Worm (Caenorhabditis elegans) whole organism, young adult: ENCODE measurements around the gene lys-3.

ENCODE experiments used
- B0019.2 ChIP-seq: fragments of 200-800 bp; sonication (Bioruptor generic); conservative IDR thresholded peaks from 2 replicates; pipeline ENCODE4 v1.3.6; 2022; ENCODE audit warnings: missing genetic modification reagents, missing genetic modification characterization, missing compliant biosample characterization
- B0035.1 ChIP-seq: sonication (generic microtip); optimal IDR thresholded peaks from 2 replicates; lab custom pipeline; 2016; ENCODE audit warnings: missing genetic modification characterization, mild to moderate bottlenecking, missing compliant biosample characterization, missing genotype, missing genetic modification reagents
- B0261.1 ChIP-seq: sonication (generic microtip); optimal IDR thresholded peaks from 2 replicates; lab custom pipeline; 2016; ENCODE audit warnings: mild to moderate bottlenecking, missing genetic modification characterization, moderate library complexity, missing compliant biosample characterization
- F55B11.4 ChIP-seq: sonication (generic microtip); optimal IDR thresholded peaks from 2 replicates; lab custom pipeline; 2016; ENCODE audit warnings: missing compliant biosample characterization, missing genetic modification characterization, borderline replicate concordance; ENCODE audit not compliant: insufficient read depth
- K12H6.12 ChIP-seq: fragments of 200-800 bp; sonication (Bioruptor generic); optimal IDR thresholded peaks from 2 replicates; lab custom pipeline; 2018; ENCODE audit warnings: mild to moderate bottlenecking, missing genetic modification characterization, missing compliant biosample characterization
- T26A5.8 ChIP-seq: sonication (generic microtip); optimal IDR thresholded peaks from 2 replicates; lab custom pipeline; 2016; ENCODE audit warnings: missing genetic modification characterization, missing compliant biosample characterization
- Y53G8AR.9 ChIP-seq: fragments of 200-800 bp; sonication (Bioruptor generic); conservative IDR thresholded peaks from 2 replicates; pipeline ENCODE4 v1.3.6; 2022; ENCODE audit warnings: missing genetic modification reagents, missing genetic modification characterization, missing compliant biosample characterization
- Y56A3A.18 ChIP-seq: fragments of 200-800 bp; sonication (Bioruptor generic); IDR thresholded peaks from 2 replicates; pipeline ENCODE4 v1.3.6; 2022; ENCODE audit warnings: missing genetic modification reagents, missing genetic modification characterization, missing compliant biosample characterization
- Y95B8A.8 ChIP-seq: fragments of 200-800 bp; sonication (Bioruptor generic); IDR thresholded peaks from 2 replicates; pipeline ENCODE4 v1.3.6; 2022; ENCODE audit warnings: missing genetic modification reagents, missing genetic modification characterization, missing compliant biosample characterization
- ZK185.1 ChIP-seq: sonication (generic microtip); optimal IDR thresholded peaks from 2 replicates; lab custom pipeline; 2016; ENCODE audit warnings: mild to moderate bottlenecking, missing genetic modification characterization, missing compliant biosample characterization; ENCODE audit not compliant: poor library complexity, severe bottlenecking
- athp-1 ChIP-seq: sonication (generic microtip); optimal IDR thresholded peaks from 2 replicates; lab custom pipeline; 2017; ENCODE audit warnings: mild to moderate bottlenecking, missing genetic modification characterization, missing compliant biosample characterization
- ccch-3 ChIP-seq: fragments of 200-800 bp; sonication (Bioruptor generic); optimal IDR thresholded peaks from 2 replicates; lab custom pipeline; 2018; ENCODE audit warnings: mild to moderate bottlenecking, missing genetic modification characterization, missing compliant biosample characterization
- ceh-100 ChIP-seq: fragments of 200-800 bp; sonication (Bioruptor generic); IDR thresholded peaks from 2 replicates; pipeline ENCODE4 v1.3.6; 2022; ENCODE audit warnings: missing genetic modification reagents, missing genetic modification characterization, missing compliant biosample characterization
- ceh-27 ChIP-seq: fragments of 200-800 bp; sonication (Bioruptor generic); optimal IDR thresholded peaks from 2 replicates; lab custom pipeline; 2018; ENCODE audit warnings: mild to moderate bottlenecking, missing genetic modification characterization, moderate library complexity, missing compliant biosample characterization
- ceh-91 ChIP-seq: fragments of 200-800 bp; sonication (Bioruptor generic); IDR thresholded peaks from 2 replicates; pipeline ENCODE4 v1.3.6; 2022; ENCODE audit warnings: missing genetic modification reagents, missing genetic modification characterization, missing compliant biosample characterization
- dpl-1 ChIP-seq: fragments of 150-350 bp; optimal IDR thresholded peaks from 2 replicates; lab custom pipeline; 2014; ENCODE audit warnings: missing biosample characterization, missing genetic modification reagents, missing genetic modification characterization
- efl-1 ChIP-seq: fragments of 150-350 bp; optimal IDR thresholded peaks from 2 replicates; lab custom pipeline; 2014; ENCODE audit warnings: missing biosample characterization, missing genetic modification reagents, missing genetic modification characterization
- ekl-4 ChIP-seq: fragments of 200-800 bp; sonication (Bioruptor generic); IDR thresholded peaks from 2 replicates; pipeline ENCODE4 v1.3.6; 2022; ENCODE audit warnings: missing genetic modification reagents, missing genetic modification characterization, missing compliant biosample characterization
- fkh-3 ChIP-seq: sonication (generic microtip); optimal IDR thresholded peaks from 2 replicates; lab custom pipeline; 2016; ENCODE audit warnings: mild to moderate bottlenecking, missing genetic modification characterization, missing compliant biosample characterization
- hlh-12 ChIP-seq: sonication (generic microtip); optimal IDR thresholded peaks from 2 replicates; lab custom pipeline; 2016; ENCODE audit warnings: missing genetic modification characterization, missing compliant biosample characterization
- hlh-26 ChIP-seq: fragments of 200-800 bp; sonication (Bioruptor generic); conservative IDR thresholded peaks from 2 replicates; pipeline ENCODE4 v1.3.6; 2022; ENCODE audit warnings: missing genetic modification reagents, missing genetic modification characterization, missing compliant biosample characterization
- hmg-1.2 ChIP-seq: fragments of 200-800 bp; sonication (Bioruptor generic); IDR thresholded peaks from 2 replicates; pipeline ENCODE4 v1.3.6; 2022; ENCODE audit warnings: missing genetic modification reagents, missing genetic modification characterization, missing compliant biosample characterization
- hmg-20 ChIP-seq: fragments of 200-800 bp; sonication (Bioruptor generic); IDR thresholded peaks from 2 replicates; pipeline ENCODE4 v1.3.6; 2022; ENCODE audit warnings: missing genetic modification reagents, missing genetic modification characterization, missing compliant biosample characterization
- lag-1 ChIP-seq: fragments of 200-800 bp; sonication (Bioruptor generic); IDR thresholded peaks from 2 replicates; pipeline ENCODE4 v1.3.6; 2022; ENCODE audit warnings: missing genetic modification reagents, missing genetic modification characterization, missing compliant biosample characterization
- let-607 ChIP-seq, 2 experiments: fragments of 200-800 bp in 1 of 2; sonication (Bioruptor generic) in 1 of 2; sonication (generic microtip) in 1 of 2; optimal IDR thresholded peaks; 2 replicates each; lab custom pipeline; 2016 to 2018; ENCODE audit warnings: mild to moderate bottlenecking in 2 of 2, missing compliant biosample characterization in 2 of 2, missing genetic modification characterization in 2 of 2, moderate library complexity in 2 of 2, missing genotype in 1 of 2
- madf-6 ChIP-seq: fragments of 200-800 bp; sonication (Bioruptor generic); IDR thresholded peaks from 2 replicates; pipeline ENCODE4 v1.3.6; 2022; ENCODE audit warnings: missing genetic modification reagents, missing genetic modification characterization, missing compliant biosample characterization
- nfya-1 ChIP-seq: sonication (generic microtip); optimal IDR thresholded peaks from 2 replicates; lab custom pipeline; 2017; ENCODE audit warnings: antibody characterized with exemption, missing compliant biosample characterization, missing genetic modification characterization, borderline replicate concordance; ENCODE audit not compliant: insufficient read depth
- nfyb-1 ChIP-seq: fragments of 200-800 bp; sonication (Bioruptor generic); IDR thresholded peaks from 2 replicates; pipeline ENCODE4 v1.3.6; 2022; ENCODE audit warnings: missing genetic modification reagents, missing genetic modification characterization, missing compliant biosample characterization
- nhr-120 ChIP-seq: fragments of 200-800 bp; sonication (Bioruptor generic); IDR thresholded peaks from 2 replicates; pipeline ENCODE4 v1.3.6; 2022; ENCODE audit warnings: missing genetic modification characterization, missing compliant biosample characterization
- nhr-179 ChIP-seq: sonication (generic microtip); optimal IDR thresholded peaks from 2 replicates; lab custom pipeline; 2016; ENCODE audit warnings: mild to moderate bottlenecking, missing genetic modification characterization, missing compliant biosample characterization
- pbrm-1 ChIP-seq: fragments of 200-800 bp; sonication (Bioruptor generic); IDR thresholded peaks from 2 replicates; pipeline ENCODE4 v1.3.6; 2022; ENCODE audit warnings: missing genetic modification reagents, missing genetic modification characterization, missing compliant biosample characterization
- pha-4 ChIP-seq: fragments of 150-350 bp; sonication (generic microtip); optimal IDR thresholded peaks from 2 replicates; lab custom pipeline; 2014; ENCODE audit warnings: missing biosample characterization, missing genetic modification reagents, missing genetic modification characterization
- rec-8 ChIP-seq, 2 experiments: sonication (generic microtip); optimal IDR thresholded peaks; 2 replicates each; lab custom pipeline; 2016; ENCODE audit warnings: mild to moderate bottlenecking in 2 of 2, missing genetic modification characterization in 2 of 2, missing genetic modification reagents in 2 of 2, missing genotype in 2 of 2, missing biosample characterization in 1 of 2, missing compliant biosample characterization in 1 of 2, moderate library complexity in 1 of 2
- repo-1 ChIP-seq: sonication (generic microtip); optimal IDR thresholded peaks from 2 replicates; lab custom pipeline; 2017; ENCODE audit warnings: mild to moderate bottlenecking, missing genetic modification characterization, missing compliant biosample characterization
- snpc-3.4 ChIP-seq: sonication (generic microtip); optimal IDR thresholded peaks from 2 replicates; lab custom pipeline; 2017; ENCODE audit warnings: missing genetic modification characterization, mild to moderate bottlenecking, missing compliant biosample characterization, antibody characterized with exemption, moderate library complexity, missing genotype, missing genetic modification reagents
- snpc-4 ChIP-seq, 5 experiments: fragments of 150-350 bp in 1 of 5; sonication (generic microtip) in 4 of 5; optimal IDR thresholded peaks; 2 replicates each; lab custom pipeline; 2014 to 2018; ENCODE audit warnings: missing genetic modification characterization in 5 of 5, missing biosample characterization in 3 of 5, antibody characterized with exemption in 2 of 5, mild to moderate bottlenecking in 2 of 5, missing compliant biosample characterization in 2 of 5, missing genotype in 2 of 5, moderate library complexity in 2 of 5, missing genetic modification reagents in 1 of 5
- zfh-2 ChIP-seq: fragments of 200-800 bp; sonication (Bioruptor generic); conservative IDR thresholded peaks from 2 replicates; pipeline ENCODE4 v1.3.6; 2022; ENCODE audit warnings: missing genetic modification reagents, missing genetic modification characterization, missing compliant biosample characterization
- ztf-25 ChIP-seq: fragments of 200-800 bp; sonication (Bioruptor generic); IDR thresholded peaks from 2 replicates; pipeline ENCODE4 v1.3.6; 2022; ENCODE audit warnings: missing genetic modification reagents, missing genetic modification characterization, missing compliant biosample characterization
- ztf-3 ChIP-seq: fragments of 200-800 bp; sonication (Bioruptor generic); optimal IDR thresholded peaks from 2 replicates; lab custom pipeline; 2018; ENCODE audit warnings: mild to moderate bottlenecking, missing genetic modification characterization, missing compliant biosample characterization

The lys-3 gene

ce11 chrV:10319434-10319833 lies 36.1 kb upstream of the lys-3 start, which contains the start of gene B0024.11:
B0024.11 (minus strand) TSS chrV:10319534.
- TF ChIP-seq K12H6.12 (no peak), nhr-179 (tag; lab: Kevin White, UChicago) (no peak), nhr-120 (no peak), hlh-12 (tag; lab: Kevin White, UChicago) (no peak), B0261.1 (tag; lab: Kevin White, UChicago) (no peak), let-607 (tag; optimal IDR thresholded peaks at IDR 0.05; lab: Kevin White, UChicago) (no peak), ceh-27 (GFP tag; lab: Kevin White, UChicago) (no peak)

DNA sequence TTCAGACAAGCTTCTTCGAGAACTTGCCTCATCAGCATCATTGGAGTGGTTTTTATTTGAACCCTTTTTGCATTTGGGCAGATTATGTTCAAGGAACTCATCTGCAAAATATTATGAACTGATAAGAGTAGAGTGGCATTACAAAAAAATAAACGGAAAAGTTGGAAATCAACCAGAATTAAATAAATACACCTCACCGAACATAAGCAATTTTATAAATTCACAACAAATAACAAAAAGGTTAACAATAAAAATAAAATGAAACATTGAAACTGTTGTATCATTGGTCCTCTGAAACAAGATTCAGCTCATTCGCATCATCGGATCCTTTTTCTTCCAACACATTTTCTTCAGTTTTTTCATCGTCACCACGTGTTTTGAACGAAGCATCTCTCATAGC lies 34.0 kb upstream of the lys-3 start, which contains the start of gene asps-1:
Gene asps-1, minus strand, starts transcription at position 101 of the 400 bp plus-strand sequence.
- TF ChIP-seq ccch-3 (GFP tag; lab: Kevin White, UChicago), result no peak
- no peak for TF ChIP-seq ceh-100
- no peak for TF ChIP-seq B0019.2
- TF ChIP-seq fkh-3 (tag; lab: Kevin White, UChicago), result no peak
- no peak for TF ChIP-seq T26A5.8 (tag; lab: Kevin White, UChicago)
- no peak for TF ChIP-seq nfya-1 (tag; lab: Kevin White, UChicago)
- TF ChIP-seq zfh-2 (GFP tag; lab: Robert Waterston, UW), result no peak
- no peak for TF ChIP-seq hlh-26 (GFP tag; lab: Robert Waterston, UW)
- no peak for TF ChIP-seq Y56A3A.18 (GFP tag; lab: Robert Waterston, UW)
- no peak for TF ChIP-seq efl-1 (GFP tag; lab: Kevin White, UChicago)
- no peak for TF ChIP-seq nhr-120
- TF ChIP-seq ztf-25, result no peak

ce11 chrV:10314371-10314770 lies 31.0 kb upstream of the lys-3 start, which contains the start of gene trx-2:
trx-2 (plus strand) TSS chrV:10314671.
- TF ChIP-seq B0035.1 (tag; lab: Kevin White, UChicago), result no peak

DNA sequence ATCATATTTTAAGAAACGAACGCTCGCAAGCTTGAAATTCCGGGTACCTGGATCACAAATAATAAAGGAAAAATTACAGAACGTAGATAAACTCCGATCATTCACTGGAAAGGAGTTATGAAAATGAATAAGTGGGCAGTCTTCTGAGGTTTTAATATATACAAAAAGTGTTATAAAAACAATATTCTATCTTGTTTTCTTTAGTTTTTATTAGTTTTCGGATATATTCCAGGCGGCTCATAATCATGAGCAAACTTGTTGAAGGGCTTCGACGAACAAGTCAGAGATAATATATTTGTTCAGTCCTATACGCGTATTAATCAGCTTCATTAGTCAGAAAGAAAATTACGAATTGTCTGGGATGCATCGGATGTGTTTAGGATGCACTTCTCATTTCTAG lies 30.6 kb upstream of the lys-3 start, which contains the start of gene gcy-6:
Gene gcy-6, minus strand, starts transcription at position 101 of the 400 bp plus-strand sequence.
- TF ChIP-seq F55B11.4 (tag; lab: Kevin White, UChicago) (no peak), fkh-3 (tag; lab: Kevin White, UChicago) (no peak), nfya-1 (tag; lab: Kevin White, UChicago) (no peak), Y53G8AR.9 (no peak), hmg-1.2 (GFP tag; lab: Robert Waterston, UW) (no peak), pbrm-1 (GFP tag; lab: Robert Waterston, UW) (no peak)

ce11 chrV:10307283-10307682 lies 23.9 kb upstream of the lys-3 start, which contains the start of gene che-12:
che-12 (minus strand) TSS chrV:10307383.
- TF ChIP-seq nfyb-1 (no peak), hlh-12 (tag; lab: Kevin White, UChicago) (no peak)

DNA sequence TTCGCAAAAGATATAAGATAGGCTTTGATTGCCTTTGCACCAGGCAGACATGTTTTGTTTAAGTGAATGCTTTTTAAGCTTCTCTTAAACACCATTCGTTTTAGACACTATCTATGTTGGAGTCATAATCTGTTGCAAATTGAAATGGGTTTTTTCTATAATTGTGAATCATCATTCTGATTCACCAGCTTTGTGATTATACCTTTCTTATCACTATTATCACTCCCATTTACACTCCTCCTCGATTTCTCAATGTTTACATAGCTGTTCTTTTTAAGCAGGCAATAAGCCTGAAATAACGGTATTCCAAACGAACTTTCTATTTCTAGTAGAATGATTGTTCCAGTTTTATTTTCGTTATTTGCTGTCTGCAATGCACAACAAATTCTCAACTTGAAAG lies 13.8 kb upstream of the lys-3 start, which contains the start of gene B0024.4:
Gene B0024.4, plus strand, starts transcription at position 301 of the 400 bp plus-strand sequence.
- TF ChIP-seq hmg-20 (GFP tag; lab: Robert Waterston, UW), result no peak
- TF ChIP-seq madf-6 (GFP tag; lab: Robert Waterston, UW), result no peak
- TF ChIP-seq lag-1 (GFP tag; lab: Robert Waterston, UW), result no peak
- TF ChIP-seq snpc-4 (GFP tag; optimal IDR thresholded peaks at IDR 0.05; lab: Kevin White, UChicago), result no peak
- TF ChIP-seq snpc-4 (tag; optimal IDR thresholded peaks at IDR 0.05; lab: Kevin White, UChicago), result no peak
- no peak for TF ChIP-seq hlh-12 (tag; lab: Kevin White, UChicago)
- no peak for TF ChIP-seq pha-4 (tag; lab: Kevin White, UChicago)
- TF ChIP-seq snpc-3.4 (tag; lab: Kevin White, UChicago), result no peak
- TF ChIP-seq ceh-91 (GFP tag; lab: Robert Waterston, UW), result no peak
- TF ChIP-seq B0035.1 (tag; lab: Kevin White, UChicago), result no peak
- no peak for TF ChIP-seq rec-8 (tag; optimal IDR thresholded peaks at IDR 0.05; lab: Kevin White, UChicago)
- TF ChIP-seq dpl-1 (GFP tag; lab: Kevin White, UChicago), result no peak
- TF ChIP-seq ztf-3 (GFP tag; lab: Kevin White, UChicago), result no peak
- TF ChIP-seq ekl-4 (GFP tag; lab: Robert Waterston, UW), result no peak
- no peak for TF ChIP-seq Y95B8A.8 (GFP tag; lab: Robert Waterston, UW)
- TF ChIP-seq athp-1 (tag; lab: Kevin White, UChicago), result no peak
- no peak for TF ChIP-seq ZK185.1 (tag; lab: Kevin White, UChicago)
- no peak for TF ChIP-seq repo-1
